Worm (Caenorhabditis elegans) whole organism, L4/young adult: ENCODE measurements around the gene ugt-11.
"Not testable (repeated sequence)": the region's sequence is repeated elsewhere in the genome, so short reads cannot be mapped to it uniquely, and the experiment has no call there.

Source experiments
- W03F9.2 ChIP-seq: fragments of 150-350 bp; optimal IDR thresholded peaks from 2 replicates; lab custom pipeline; 2014; ENCODE audit warnings: missing biosample characterization, missing genetic modification characterization
- dao-5 ChIP-seq: sonication (generic microtip); optimal IDR thresholded peaks from 2 replicates; lab custom pipeline; 2016; ENCODE audit warnings: missing genotype, missing genetic modification characterization, moderate library complexity, missing compliant biosample characterization
- him-1 ChIP-seq: sonication (generic microtip); optimal IDR thresholded peaks from 2 replicates; lab custom pipeline; 2016; ENCODE audit warnings: missing genotype, missing genetic modification reagents, missing genetic modification characterization, missing compliant biosample characterization

Gene ugt-11

DNA sequence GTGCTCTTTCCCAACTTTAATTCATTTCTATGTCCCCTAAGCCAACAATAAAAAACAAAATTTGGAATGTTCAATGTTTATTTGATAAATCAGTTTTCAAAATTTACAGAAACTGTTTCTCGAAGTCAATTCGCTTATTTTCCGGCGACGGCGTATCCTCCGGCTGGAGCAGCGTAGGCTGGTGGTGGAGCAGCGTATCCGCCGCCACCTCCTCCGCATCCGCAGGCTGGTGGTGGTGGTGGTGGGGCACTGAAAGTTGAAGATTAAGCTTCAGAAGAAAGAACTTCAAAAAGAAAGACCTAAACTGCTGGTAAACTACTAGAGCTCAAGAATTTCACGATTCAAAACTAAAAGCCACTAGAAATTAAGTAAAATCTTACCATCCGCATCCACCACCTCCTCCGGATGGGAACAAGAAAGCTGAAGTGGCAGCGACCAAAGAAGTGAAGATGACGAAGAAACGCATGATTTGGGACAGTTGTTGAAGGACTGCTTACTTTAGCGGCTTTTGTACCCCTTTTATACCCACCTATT is 23.3 kb upstream of the ugt-11 start, which contains the start of gene C02E7.7:
C02E7.7 (minus strand) TSS at position 484 of the 534 bp plus-strand sequence.
- TF ChIP-seq him-1 (tag; lab: Kevin White, UChicago) (no peak), W03F9.2 (no peak), dao-5 (tag; lab: Kevin White, UChicago) (no peak)

DNA sequence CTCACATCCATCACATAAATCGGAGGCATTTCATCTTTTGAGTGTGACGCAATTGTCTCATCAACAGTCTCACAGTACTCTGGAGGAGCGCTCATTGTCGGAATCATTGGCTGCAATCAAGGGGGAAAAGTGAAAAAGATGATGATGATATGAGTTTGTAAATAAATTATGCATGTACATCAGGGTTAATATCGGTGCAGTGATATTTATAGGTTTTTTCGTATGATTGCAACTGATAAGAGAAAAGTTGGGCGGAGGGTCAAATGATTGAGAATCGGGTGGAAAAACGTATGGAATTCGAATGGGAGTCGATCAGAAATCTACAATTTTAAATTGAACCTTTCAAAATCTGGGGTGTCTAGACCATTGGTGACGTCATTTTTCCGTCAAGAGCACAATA is 20.0 kb upstream of the ugt-11 start, which contains the start of gene H23N18.6:
H23N18.6 (minus strand) TSS at position 201 of the 400 bp plus-strand sequence.
- TF ChIP-seq W03F9.2 (no peak), dao-5 (tag; lab: Kevin White, UChicago) (no peak), him-1 (tag; lab: Kevin White, UChicago) (no peak)

DNA sequence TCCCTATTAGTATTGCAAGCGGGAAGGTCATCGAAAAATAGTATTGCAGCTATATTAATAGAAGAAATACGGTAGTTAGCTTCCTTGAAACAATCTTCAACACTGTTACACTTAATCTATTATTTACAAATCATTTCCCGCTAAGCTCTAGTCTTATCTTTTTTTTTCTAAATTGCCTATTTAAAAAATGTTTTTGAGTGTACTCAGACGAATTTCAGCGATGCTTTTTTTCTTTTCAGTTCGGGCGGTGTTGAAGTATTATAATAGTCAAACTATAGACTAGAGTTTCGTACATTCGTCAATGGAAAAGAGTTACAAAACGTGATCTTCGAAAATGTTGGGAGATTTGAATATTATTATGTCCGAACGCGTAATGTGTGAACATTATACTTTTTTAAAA is 19.0 kb upstream of the ugt-11 start:
- TF ChIP-seq W03F9.2 (no peak), him-1 (tag; lab: Kevin White, UChicago) (no peak), dao-5 (tag; lab: Kevin White, UChicago) (no peak)

DNA sequence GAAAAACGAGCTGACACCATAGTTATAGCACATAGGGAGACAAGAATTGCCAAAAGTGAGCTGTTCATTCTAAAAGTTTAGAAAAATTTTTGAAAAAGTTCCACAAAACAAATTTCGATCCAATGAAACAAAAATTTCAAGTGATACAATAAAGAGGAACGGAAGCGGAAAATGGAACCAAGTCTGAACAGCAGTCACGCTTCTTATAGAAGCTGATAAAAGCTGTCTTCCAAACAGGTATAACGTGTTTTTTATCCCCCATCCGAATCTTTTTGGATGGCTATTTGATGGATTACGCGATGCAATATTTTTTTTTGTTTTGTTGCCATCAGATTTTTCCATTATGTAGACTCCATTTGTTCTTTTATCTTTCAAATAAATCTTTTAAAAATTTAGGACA is 17.4 kb upstream of the ugt-11 start, which contains the start of gene H23N18.5:
H23N18.5 (minus strand) TSS at position 69 of the 400 bp plus-strand sequence.
- TF ChIP-seq him-1 (tag; lab: Kevin White, UChicago): no peak
- no peak for TF ChIP-seq W03F9.2
- no peak for TF ChIP-seq dao-5 (tag; lab: Kevin White, UChicago)

DNA sequence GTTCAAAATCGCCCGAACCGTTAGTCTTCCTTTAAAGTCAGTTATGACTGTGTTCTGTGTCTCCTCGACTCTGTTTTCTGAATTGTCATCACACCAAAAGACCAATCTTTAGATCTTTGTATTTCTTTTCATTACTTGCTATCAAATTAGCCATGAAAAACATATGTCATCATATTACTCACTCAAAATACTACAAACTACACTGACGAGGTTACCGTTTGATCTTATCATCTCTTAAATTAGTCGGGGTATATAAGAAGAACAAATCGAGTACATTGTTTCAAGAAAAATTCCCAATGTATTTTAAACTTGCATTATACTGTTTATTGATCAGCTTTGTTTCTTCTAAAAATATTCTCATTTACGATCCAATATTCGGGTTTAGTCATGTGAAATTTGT is 13.7 kb upstream of the ugt-11 start, which contains the start of gene ugt-13:
ugt-13 (plus strand) TSS at position 294 of the 400 bp plus-strand sequence.
- TF ChIP-seq dao-5 (tag; lab: Kevin White, UChicago) (no peak), him-1 (tag; lab: Kevin White, UChicago) (no peak), W03F9.2 (no peak)

DNA sequence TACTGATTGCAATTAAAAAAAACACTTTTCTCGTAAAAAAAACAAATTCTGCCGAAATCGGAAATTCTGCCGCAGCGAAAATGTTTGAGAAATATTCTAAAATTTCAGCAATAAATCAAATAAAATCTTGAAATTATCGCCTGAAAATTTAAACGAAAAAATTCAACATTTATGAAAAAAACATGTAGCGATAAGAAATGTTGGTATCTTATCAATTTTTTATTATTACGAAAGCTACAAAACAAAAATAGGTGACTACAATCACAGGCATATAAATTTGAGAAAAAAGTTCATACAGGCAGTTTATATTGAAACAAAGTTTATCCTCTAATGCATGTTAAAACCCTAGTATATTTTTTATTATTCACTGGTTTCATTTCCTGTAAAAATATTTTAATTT is 11.1 kb upstream of the ugt-11 start, which contains the start of gene ugt-14:
ugt-14 (plus strand) TSS at position 301 of the 400 bp plus-strand sequence.
- no peak for TF ChIP-seq him-1 (tag; lab: Kevin White, UChicago)
- no peak for TF ChIP-seq dao-5 (tag; lab: Kevin White, UChicago)
- TF ChIP-seq W03F9.2: no peak

DNA sequence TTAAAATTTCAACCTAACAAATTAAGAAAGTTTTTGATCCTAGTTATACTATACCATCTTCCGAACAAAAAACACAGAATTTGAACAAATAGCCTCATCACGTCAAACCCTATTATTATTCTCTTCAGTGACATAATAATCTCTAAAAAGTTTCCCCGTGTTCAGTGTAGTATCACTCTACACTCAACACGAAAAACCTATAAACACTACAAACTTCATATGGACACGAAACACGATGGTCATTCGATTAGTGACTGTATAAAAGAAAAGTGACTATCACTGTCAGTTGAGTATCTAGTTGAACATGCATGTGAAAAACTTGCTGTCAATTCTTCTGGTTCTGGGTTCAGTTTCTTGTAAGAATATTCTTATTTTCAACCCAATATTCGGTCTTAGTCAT is 8.8 kb upstream of the ugt-11 start, which contains the start of gene ugt-8:
ugt-8 (plus strand) TSS at position 235 of the 400 bp plus-strand sequence.
- TF ChIP-seq W03F9.2: no peak
- TF ChIP-seq dao-5 (tag; lab: Kevin White, UChicago): no peak
- no peak for TF ChIP-seq him-1 (tag; lab: Kevin White, UChicago)

DNA sequence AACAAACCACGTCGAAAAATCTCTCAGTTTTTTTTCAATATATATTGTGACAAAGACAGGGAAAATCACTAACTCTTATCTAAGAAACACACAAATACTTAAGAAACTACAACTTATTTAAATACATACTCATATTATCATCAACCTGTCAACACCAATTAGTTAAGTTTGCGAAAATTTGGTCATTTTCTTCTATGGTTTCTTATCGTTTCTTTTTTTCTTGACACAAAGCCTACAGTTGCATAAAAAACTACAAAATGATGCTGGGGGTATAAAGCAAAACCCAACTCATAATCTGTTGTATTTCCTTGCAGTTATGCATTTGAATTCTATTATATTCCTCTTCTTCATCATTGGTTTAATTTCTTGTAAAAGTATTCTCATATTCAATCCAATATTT is 6.2 kb upstream of the ugt-11 start, which contains the start of gene ugt-67:
ugt-67 (plus strand) TSS at position 301 of the 400 bp plus-strand sequence.
- TF ChIP-seq him-1 (tag; lab: Kevin White, UChicago): no peak
- TF ChIP-seq W03F9.2: no peak
- TF ChIP-seq dao-5 (tag; lab: Kevin White, UChicago): no peak

DNA sequence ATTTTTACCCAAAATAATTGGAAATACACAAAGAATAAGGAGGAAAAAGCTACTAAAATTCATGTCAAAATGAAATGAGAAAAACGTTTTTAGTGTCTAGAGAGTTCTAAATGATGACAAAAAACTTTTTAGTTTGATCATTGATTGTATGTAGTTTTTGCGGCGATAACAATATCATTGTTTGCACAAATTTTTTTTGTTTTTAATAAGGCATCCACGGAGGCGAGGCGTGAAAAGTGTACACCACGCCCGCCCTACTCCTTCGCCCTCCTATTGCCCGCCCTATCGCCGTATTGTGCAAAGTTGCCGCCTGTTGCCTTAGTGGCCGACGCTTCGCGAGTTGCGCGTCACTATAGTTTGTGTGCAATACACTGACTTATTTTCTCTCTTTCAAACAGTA is 5.1 kb upstream of the ugt-11 start, which contains the start of gene ugt-10:
ugt-10 (minus strand) TSS at position 101 of the 400 bp plus-strand sequence.
- not testable (repeated sequence) for TF ChIP-seq dao-5 (tag; lab: Kevin White, UChicago); him-1 (tag; lab: Kevin White, UChicago); W03F9.2

DNA sequence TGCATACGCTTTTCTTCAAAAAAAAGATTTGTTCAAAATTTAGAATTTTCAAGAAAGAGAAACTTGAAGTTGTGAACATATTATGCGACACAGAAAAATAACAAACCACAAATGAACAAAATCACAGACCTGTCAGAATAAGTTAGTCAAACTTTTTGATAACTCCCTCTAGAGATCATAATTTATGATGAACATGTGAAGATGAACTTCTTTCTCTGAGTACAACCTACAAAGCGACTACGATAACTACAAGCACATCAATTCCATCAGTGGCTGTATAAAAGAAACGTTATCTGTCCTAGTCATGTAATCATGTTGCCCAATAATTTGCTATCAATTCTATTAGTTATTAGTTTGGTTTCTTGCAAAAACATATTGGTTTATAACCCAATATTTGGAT is 873 bp upstream of the ugt-11 start, which contains the start of gene ugt-9:
ugt-9 (plus strand) TSS at position 305 of the 400 bp plus-strand sequence.
- TF ChIP-seq dao-5 (tag; lab: Kevin White, UChicago) (no peak), him-1 (tag; lab: Kevin White, UChicago) (no peak), W03F9.2 (no peak)

DNA sequence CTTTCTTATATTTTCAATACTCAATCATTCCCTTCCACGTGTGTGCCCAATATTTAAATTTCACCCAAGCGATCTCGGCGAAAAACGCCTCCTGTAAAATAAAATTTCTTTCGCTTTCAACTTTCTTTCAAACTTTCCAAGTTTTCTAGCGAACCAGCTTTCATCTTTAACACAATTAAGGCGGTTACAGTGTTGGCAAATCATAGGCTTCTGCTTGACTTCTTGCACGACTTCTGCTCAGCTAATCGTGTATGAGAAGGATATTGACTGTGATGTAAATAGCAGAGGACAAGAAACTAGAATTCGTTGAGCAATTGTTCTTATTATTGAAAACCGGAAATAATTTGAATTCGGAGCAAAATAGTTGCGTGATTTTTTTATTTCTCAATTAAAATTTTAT is 3.6 kb downstream of the ugt-11 start:
- TF ChIP-seq W03F9.2: no peak
- TF ChIP-seq dao-5 (tag; lab: Kevin White, UChicago): no peak
- no peak for TF ChIP-seq him-1 (tag; lab: Kevin White, UChicago)

DNA sequence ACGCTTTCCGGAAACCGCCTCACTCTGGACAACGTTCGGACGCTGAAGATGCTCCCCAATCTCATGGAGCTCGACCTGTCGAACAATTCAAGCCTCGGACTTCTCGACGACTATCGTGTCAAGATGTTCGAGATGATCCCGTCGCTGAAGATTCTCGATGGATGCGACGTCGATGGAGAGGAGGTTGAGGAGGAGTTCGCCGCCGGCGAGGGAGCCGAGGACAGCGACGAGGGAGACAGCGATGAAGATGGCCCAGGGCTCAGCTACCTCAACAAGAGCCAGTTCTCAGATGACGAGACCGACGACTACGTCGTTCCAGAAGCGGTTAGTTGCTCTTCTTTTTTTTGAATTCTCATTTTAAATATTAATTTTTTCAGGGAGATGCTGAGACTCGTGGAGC is 4.1 kb downstream of the ugt-11 start:
- TF ChIP-seq dao-5 (tag; lab: Kevin White, UChicago): no peak
- TF ChIP-seq W03F9.2: no peak
- no peak for TF ChIP-seq him-1 (tag; lab: Kevin White, UChicago)

DNA sequence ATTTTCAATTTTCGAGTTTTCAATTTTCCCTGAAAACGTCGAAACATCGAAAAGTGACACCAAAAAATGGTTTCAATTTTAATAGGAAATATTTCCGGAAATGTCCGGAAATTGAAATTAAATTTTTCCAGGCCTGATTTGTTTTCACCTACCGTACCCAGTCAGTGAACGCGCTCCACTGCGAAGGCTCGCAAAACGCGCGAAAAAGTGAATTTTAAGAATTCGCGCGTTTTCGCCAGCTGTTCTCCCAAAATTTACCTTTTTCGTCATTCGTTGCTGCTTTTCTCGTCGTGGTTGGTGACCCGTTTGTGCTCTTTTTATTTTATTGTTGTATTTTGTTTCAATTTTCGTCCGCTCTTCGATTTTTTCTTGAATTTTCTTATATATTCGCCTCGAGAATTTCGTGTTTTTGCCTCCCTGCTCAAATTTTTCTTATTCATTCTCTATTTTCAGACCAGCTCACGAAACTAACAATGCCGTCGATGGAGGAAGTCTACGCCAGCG is 4.8 kb downstream of the ugt-11 start, which contains the start of gene T19H12.2:
T19H12.2 (plus strand) TSS at position 454 of the 504 bp plus-strand sequence.
- TF ChIP-seq dao-5 (tag; lab: Kevin White, UChicago) (no peak), W03F9.2 (peak; percentile 2)

DNA sequence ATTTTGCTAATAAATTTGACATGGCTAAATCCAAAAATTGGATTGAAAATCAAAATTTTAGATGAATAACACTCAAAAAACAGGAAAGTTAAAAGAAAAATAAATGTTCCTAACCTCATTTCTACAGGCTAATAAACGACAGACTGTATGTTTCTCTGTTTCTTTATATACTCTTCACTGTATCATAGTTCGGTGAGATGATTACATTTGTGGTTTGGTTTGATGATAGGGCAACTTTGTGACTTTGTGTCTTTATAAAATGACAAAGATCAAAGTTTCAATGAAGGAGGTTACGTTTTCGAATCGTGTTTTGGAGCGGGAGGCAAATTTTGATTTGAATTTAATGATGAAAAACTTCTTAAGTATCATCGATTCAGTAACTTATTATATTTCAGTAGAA is 5.4 kb downstream of the ugt-11 start, which contains the start of gene ugt-12:
ugt-12 (minus strand) TSS at position 153 of the 400 bp plus-strand sequence.
- TF ChIP-seq W03F9.2 (no peak), him-1 (tag; lab: Kevin White, UChicago) (no peak), dao-5 (tag; lab: Kevin White, UChicago) (no peak)
